Worm (Caenorhabditis elegans) whole organism, L3 larva: ENCODE data around the gene srw-124.

ENCODE experiments used
- R02D3.7 ChIP-seq: fragments of 150-350 bp; optimal IDR thresholded peaks from 2 replicates; lab custom pipeline; 2014; ENCODE audit warnings: missing biosample characterization, missing genetic modification characterization
- ZK546.5 ChIP-seq: sonication (generic microtip); optimal IDR thresholded peaks from 2 replicates; lab custom pipeline; 2017; ENCODE audit warnings: missing biosample characterization, missing genetic modification characterization
- aly-2 ChIP-seq: fragments of 150-350 bp; optimal IDR thresholded peaks from 2 replicates; lab custom pipeline; 2014; ENCODE audit warnings: missing biosample characterization, missing genetic modification characterization
- ama-1 ChIP-seq: fragments of 150-350 bp; optimal IDR thresholded peaks from 2 replicates; lab custom pipeline; 2018
- ceh-16 ChIP-seq: sonication (generic microtip); optimal IDR thresholded peaks from 2 replicates; lab custom pipeline; 2017; ENCODE audit warnings: missing biosample characterization, missing genetic modification characterization
- daf-12 ChIP-seq: fragments of 150-350 bp; optimal IDR thresholded peaks from 2 replicates; lab custom pipeline; 2014; ENCODE audit warnings: missing biosample characterization, missing genetic modification reagents, missing genetic modification characterization
- egl-27 ChIP-seq: sonication (generic microtip); optimal IDR thresholded peaks from 4 replicates; lab custom pipeline; 2017; ENCODE audit warnings: missing biosample characterization, missing genetic modification reagents, missing genetic modification characterization
- egl-5 ChIP-seq: fragments of 150-350 bp; optimal IDR thresholded peaks from 2 replicates; lab custom pipeline; 2017; ENCODE audit warnings: missing biosample characterization, missing genetic modification reagents, missing genetic modification characterization, inconsistent platforms
- elt-1 ChIP-seq: fragments of 150-350 bp; optimal IDR thresholded peaks from 2 replicates; lab custom pipeline; 2014; ENCODE audit warnings: missing biosample characterization, missing genetic modification characterization
- elt-2 ChIP-seq: sonication (generic microtip); optimal IDR thresholded peaks from 2 replicates; lab custom pipeline; 2016; ENCODE audit warnings: missing genetic modification reagents, mild to moderate bottlenecking, missing genetic modification characterization, missing compliant biosample characterization
- elt-3 ChIP-seq, 3 experiments: fragments of 150-350 bp in 1 of 3; sonication (generic microtip) in 2 of 3; optimal IDR thresholded peaks; 2 replicates in 2 of 3; 4 replicates in 1 of 3; lab custom pipeline; 2014 to 2017; ENCODE audit warnings: missing biosample characterization in 3 of 3, missing genetic modification characterization in 3 of 3
- eor-1 ChIP-seq, 2 experiments: fragments of 150-350 bp; optimal IDR thresholded peaks; 2 replicates each; lab custom pipeline; 2014 to 2018; ENCODE audit warnings: missing biosample characterization in 2 of 2, missing genetic modification characterization in 2 of 2
- fkh-10 ChIP-seq: sonication (generic microtip); optimal IDR thresholded peaks from 2 replicates; lab custom pipeline; 2017; ENCODE audit warnings: missing biosample characterization, missing genetic modification reagents, missing genetic modification characterization
- fos-1 ChIP-seq: fragments of 150-350 bp; optimal IDR thresholded peaks from 2 replicates; lab custom pipeline; 2014; ENCODE audit warnings: missing biosample characterization, missing genetic modification characterization
- hmg-11 ChIP-seq: sonication (generic microtip); optimal IDR thresholded peaks from 2 replicates; lab custom pipeline; 2016; ENCODE audit warnings: missing genetic modification characterization, missing compliant biosample characterization
- jun-1 ChIP-seq: fragments of 150-350 bp; optimal IDR thresholded peaks from 2 replicates; lab custom pipeline; 2014; ENCODE audit warnings: missing biosample characterization, missing genetic modification reagents, missing genetic modification characterization
- lin-15B ChIP-seq: fragments of 150-350 bp; optimal IDR thresholded peaks from 2 replicates; lab custom pipeline; 2014; ENCODE audit warnings: missing biosample characterization, missing genetic modification characterization
- lin-39 ChIP-seq: fragments of 150-350 bp; optimal IDR thresholded peaks from 2 replicates; lab custom pipeline; 2018; ENCODE audit warnings: missing biosample characterization, missing genetic modification reagents, missing genetic modification characterization
- lsy-12 ChIP-seq: sonication (generic microtip); optimal IDR thresholded peaks from 2 replicates; lab custom pipeline; 2016; ENCODE audit warnings: mild to moderate bottlenecking, missing genetic modification characterization, missing compliant biosample characterization
- mdl-1 ChIP-seq: fragments of 150-350 bp; optimal IDR thresholded peaks from 2 replicates; lab custom pipeline; 2014; ENCODE audit warnings: missing biosample characterization, missing genetic modification characterization
- nfya-1 ChIP-seq: sonication (generic microtip); optimal IDR thresholded peaks from 2 replicates; lab custom pipeline; 2017; ENCODE audit warnings: missing genetic modification characterization, mild to moderate bottlenecking, missing compliant biosample characterization, antibody characterized with exemption, moderate library complexity; ENCODE audit not compliant: insufficient read depth
- nhr-11 ChIP-seq: fragments of 150-350 bp; optimal IDR thresholded peaks from 2 replicates; lab custom pipeline; 2014; ENCODE audit warnings: missing biosample characterization, missing genetic modification characterization
- nhr-12 ChIP-seq: fragments of 150-350 bp; optimal IDR thresholded peaks from 2 replicates; lab custom pipeline; 2014; ENCODE audit warnings: missing biosample characterization, missing genetic modification characterization
- nhr-23 ChIP-seq: fragments of 150-350 bp; optimal IDR thresholded peaks from 2 replicates; lab custom pipeline; 2014; ENCODE audit warnings: missing biosample characterization, missing genetic modification reagents, missing genetic modification characterization
- nhr-25 ChIP-seq: sonication (generic microtip); optimal IDR thresholded peaks from 2 replicates; lab custom pipeline; 2017; ENCODE audit warnings: missing biosample characterization, missing genetic modification characterization
- nhr-28 ChIP-seq: fragments of 150-350 bp; optimal IDR thresholded peaks from 2 replicates; lab custom pipeline; 2014; ENCODE audit warnings: missing biosample characterization, missing genetic modification characterization
- nhr-67 ChIP-seq: fragments of 150-350 bp; optimal IDR thresholded peaks from 2 replicates; lab custom pipeline; 2014; ENCODE audit warnings: missing biosample characterization, missing genetic modification characterization
- nhr-77 ChIP-seq: fragments of 150-350 bp; optimal IDR thresholded peaks from 2 replicates; lab custom pipeline; 2014; ENCODE audit warnings: missing biosample characterization, missing genetic modification characterization
- pha-4 ChIP-seq: fragments of 150-350 bp; optimal IDR thresholded peaks from 2 replicates; lab custom pipeline; 2014; ENCODE audit warnings: missing biosample characterization, missing genetic modification reagents, missing genetic modification characterization
- sea-2 ChIP-seq: fragments of 150-350 bp; sonication (generic microtip); optimal IDR thresholded peaks from 4 replicates; lab custom pipeline; 2014; ENCODE audit warnings: missing biosample characterization, missing genetic modification reagents, missing genetic modification characterization
- skn-1 ChIP-seq: fragments of 150-350 bp; optimal IDR thresholded peaks from 2 replicates; lab custom pipeline; 2014; ENCODE audit warnings: missing biosample characterization, missing genetic modification characterization
- tbx-2 ChIP-seq: sonication (generic microtip); optimal IDR thresholded peaks from 2 replicates; lab custom pipeline; 2016; ENCODE audit warnings: mild to moderate bottlenecking, missing genetic modification characterization, missing compliant biosample characterization
- unc-39 ChIP-seq: sonication (generic microtip); optimal IDR thresholded peaks from 4 replicates; lab custom pipeline; 2017; ENCODE audit warnings: missing biosample characterization, missing genetic modification characterization
- unc-62 ChIP-seq: fragments of 150-350 bp; sonication (generic microtip); optimal IDR thresholded peaks from 4 replicates; lab custom pipeline; 2014; ENCODE audit warnings: missing biosample characterization, missing genetic modification reagents, missing genetic modification characterization
- zag-1 ChIP-seq: fragments of 150-350 bp; optimal IDR thresholded peaks from 2 replicates; lab custom pipeline; 2014; ENCODE audit warnings: missing biosample characterization, missing genetic modification characterization
- ztf-11 ChIP-seq: fragments of 150-350 bp; optimal IDR thresholded peaks from 2 replicates; lab custom pipeline; 2014; ENCODE audit warnings: missing biosample characterization, missing genetic modification characterization

The srw-124 gene

ce11 chrV:2993816-2994215, 17.4 kb downstream of the srw-124 start, which contains the start of gene srw-115:
Gene srw-115 (minus strand): TSS chrV:2993916.
- TF ChIP-seq nhr-28 (tag; lab: Kevin White, UChicago) (no peak), unc-39 (tag; lab: Kevin White, UChicago) (no peak), nhr-77 (tag; lab: Kevin White, UChicago) (no peak), lin-15B (tag; lab: Kevin White, UChicago) (no peak), jun-1 (no peak), lsy-12 (tag; lab: Kevin White, UChicago) (no peak), nhr-25 (tag; lab: Kevin White, UChicago) (no peak), zag-1 (tag; lab: Kevin White, UChicago) (no peak), ZK546.5 (tag; lab: Kevin White, UChicago) (no peak), nhr-67 (tag; lab: Kevin White, UChicago) (no peak), nfya-1 (tag; lab: Kevin White, UChicago) (no peak), elt-3 (tag; optimal IDR thresholded peaks at IDR 0.05; lab: Kevin White, UChicago) (no peak), egl-27 (no peak), mdl-1 (tag; lab: Kevin White, UChicago) (no peak), elt-1 (tag; lab: Kevin White, UChicago) (no peak)

ce11 chrV:2996105-2996504, 19.7 kb downstream of the srw-124 start, which contains the start of gene srw-120:
Gene srw-120 (minus strand): TSS chrV:2996205.
- TF ChIP-seq eor-1 (tag; optimal IDR thresholded peaks at IDR 0.05; lab: Kevin White, UChicago), result no peak
- TF ChIP-seq R02D3.7 (tag; lab: Kevin White, UChicago), result no peak
- TF ChIP-seq egl-5 (tag; lab: Kevin White, UChicago), result no peak
- no peak for TF ChIP-seq lin-39 (tag; lab: Kevin White, UChicago)
- no peak for TF ChIP-seq ama-1 (lab: Kevin White, UChicago)
- TF ChIP-seq mdl-1 (tag; lab: Kevin White, UChicago), result no peak
- no peak for TF ChIP-seq elt-2 (tag; lab: Kevin White, UChicago)
- TF ChIP-seq elt-1 (tag; lab: Kevin White, UChicago), result no peak
- no peak for TF ChIP-seq nhr-67 (tag; lab: Kevin White, UChicago)
- no peak for TF ChIP-seq jun-1
- TF ChIP-seq ceh-16 (tag; lab: Kevin White, UChicago), result no peak
- TF ChIP-seq tbx-2, result no peak
- TF ChIP-seq elt-3 (tag; optimal IDR thresholded peaks at IDR 0.05; lab: Kevin White, UChicago), result no peak
- TF ChIP-seq pha-4 (tag; lab: Kevin White, UChicago), result no peak
- no peak for TF ChIP-seq unc-39 (tag; lab: Kevin White, UChicago)
- TF ChIP-seq lin-15B (tag; lab: Kevin White, UChicago), result no peak
- no peak for TF ChIP-seq ztf-11 (tag; lab: Kevin White, UChicago)

- TF ChIP-seq daf-12 (tag; lab: Kevin White, UChicago), result no peak
- TF ChIP-seq hmg-11, result no peak
- no peak for TF ChIP-seq fos-1 (tag; lab: Kevin White, UChicago)
- no peak for TF ChIP-seq ama-1 (lab: Kevin White, UChicago)
- TF ChIP-seq skn-1 (tag; lab: Kevin White, UChicago), result no peak
- no peak for TF ChIP-seq nfya-1 (tag; lab: Kevin White, UChicago)
- no peak for TF ChIP-seq nhr-77 (tag; lab: Kevin White, UChicago)
- no peak for TF ChIP-seq sea-2
- no peak for TF ChIP-seq zag-1 (tag; lab: Kevin White, UChicago)
- TF ChIP-seq elt-1 (tag; lab: Kevin White, UChicago), result no peak
- no peak for TF ChIP-seq unc-62 (GFP tag; lab: Kevin White, UChicago)
- TF ChIP-seq nhr-23, result no peak
- no peak for TF ChIP-seq fkh-10 (GFP tag; lab: Kevin White, UChicago)
- TF ChIP-seq aly-2, result no peak
Measured at ce11 chrV:2999736-3000135, 23.3 kb downstream of the srw-124 start, which contains the start of gene srw-119. Gene srw-119 (minus strand): TSS chrV:2999836.

- TF ChIP-seq unc-39 (tag; lab: Kevin White, UChicago) (no peak), aly-2 (no peak), nhr-11 (no peak), jun-1 (no peak), sea-2 (no peak), unc-62 (GFP tag; lab: Kevin White, UChicago) (no peak), ZK546.5 (tag; lab: Kevin White, UChicago) (no peak), lin-39 (tag; lab: Kevin White, UChicago) (no peak), ama-1 (lab: Kevin White, UChicago) (no peak), nhr-25 (tag; lab: Kevin White, UChicago) (no peak), lsy-12 (tag; lab: Kevin White, UChicago) (no peak), daf-12 (tag; lab: Kevin White, UChicago) (no peak), pha-4 (tag; lab: Kevin White, UChicago) (no peak), nhr-12 (tag; lab: Kevin White, UChicago) (no peak), egl-5 (tag; lab: Kevin White, UChicago) (no peak)
- TF ChIP-seq, all 47 proteins: peak for 0
Measured at ce11 chrV:3005964-3006363, 29.6 kb downstream of the srw-124 start, which contains the start of gene srw-112. Gene srw-112 (minus strand): TSS chrV:3006064.
